Fruit fly (Drosophila melanogaster) whole organism, adult: ENCODE measurements around the gene CG9682.
A peak's percentile ranks its signal among the peaks of the same experiment; 100 is the strongest.

Experiments
- CG11617 ChIP-seq: fragments of 200-800 bp; sonication (Bioruptor generic); optimal IDR thresholded peaks from 2 replicates; lab custom pipeline; 2017; ENCODE audit warnings: mild to moderate bottlenecking, missing biosample characterization, missing genetic modification reagents, missing genetic modification characterization
- CG12768 ChIP-seq: fragments of 200-800 bp; sonication (Bioruptor generic); optimal IDR thresholded peaks from 2 replicates; lab custom pipeline; 2017; ENCODE audit warnings: missing biosample characterization, missing genetic modification characterization, mild to moderate bottlenecking, moderate library complexity, missing genetic modification reagents
- CG14711 ChIP-seq: fragments of 200-800 bp; sonication (Bioruptor generic); optimal IDR thresholded peaks from 2 replicates; lab custom pipeline; 2018; ENCODE audit warnings: missing biosample characterization, mild to moderate bottlenecking, missing genetic modification characterization, moderate library complexity
- CG1620 ChIP-seq: fragments of 200-800 bp; sonication (Bioruptor generic); optimal IDR thresholded peaks from 2 replicates; lab custom pipeline; 2016; ENCODE audit warnings: missing biosample characterization, missing genetic modification characterization
- CG33017 ChIP-seq: fragments of 200-800 bp; sonication (Bioruptor generic); optimal IDR thresholded peaks from 2 replicates; lab custom pipeline; 2018; ENCODE audit warnings: missing biosample characterization, mild to moderate bottlenecking, missing genetic modification characterization, moderate library complexity
- CG5204 ChIP-seq: fragments of 200-800 bp; sonication (Bioruptor generic); optimal IDR thresholded peaks from 2 replicates; lab custom pipeline; 2016; ENCODE audit warnings: missing biosample characterization, missing genetic modification characterization
- CG7045 ChIP-seq: fragments of 200-800 bp; sonication (Bioruptor generic); optimal IDR thresholded peaks from 2 replicates; lab custom pipeline; 2017; ENCODE audit warnings: missing biosample characterization, mild to moderate bottlenecking, missing genetic modification characterization
- CG7101 ChIP-seq: fragments of 200-800 bp; sonication (Bioruptor generic); optimal IDR thresholded peaks from 2 replicates; lab custom pipeline; 2018; ENCODE audit warnings: missing biosample characterization, mild to moderate bottlenecking, missing genetic modification characterization, moderate library complexity
- Clk ChIP-seq: fragments of 200-800 bp; sonication (Bioruptor generic); optimal IDR thresholded peaks from 2 replicates; lab custom pipeline; 2017; ENCODE audit warnings: missing biosample characterization, missing genetic modification characterization
- Crg-1 ChIP-seq: fragments of 200-800 bp; sonication (Bioruptor generic); optimal IDR thresholded peaks from 2 replicates; lab custom pipeline; 2016; ENCODE audit warnings: missing biosample characterization, missing genetic modification characterization
- Hr96 ChIP-seq: fragments of 200-800 bp; sonication (Bioruptor generic); optimal IDR thresholded peaks from 2 replicates; lab custom pipeline; 2016; ENCODE audit warnings: missing biosample characterization, missing genetic modification characterization
- Mnt ChIP-seq: fragments of 200-800 bp; sonication (Bioruptor generic); optimal IDR thresholded peaks from 2 replicates; lab custom pipeline; 2016; ENCODE audit warnings: missing biosample characterization, mild to moderate bottlenecking, missing genetic modification characterization
- bab1 ChIP-seq: fragments of 200-800 bp; sonication (Bioruptor generic); optimal IDR thresholded peaks from 3 replicates; lab custom pipeline; 2019; ENCODE audit warnings: missing biosample characterization, mild to moderate bottlenecking, missing genetic modification characterization, moderate library complexity
- cic ChIP-seq: fragments of 200-800 bp; sonication (Bioruptor generic); optimal IDR thresholded peaks from 2 replicates; lab custom pipeline; 2017; ENCODE audit warnings: missing biosample characterization, mild to moderate bottlenecking, missing genetic modification characterization, moderate library complexity
- cnc ChIP-seq, 2 experiments: fragments of >200 bp; optimal IDR thresholded peaks; 2 replicates each; lab custom pipeline; 2017
- kay ChIP-seq: fragments of 200-800 bp; sonication (Bioruptor generic); peaks from one replicate; lab custom pipeline; 2016; ENCODE audit warnings: missing biosample characterization, missing genetic modification characterization, borderline replicate concordance
- ovo ChIP-seq: fragments of 200-800 bp; sonication (Bioruptor generic); optimal IDR thresholded peaks from 2 replicates; lab custom pipeline; 2016; ENCODE audit warnings: missing biosample characterization, missing genetic modification characterization
- pad ChIP-seq: fragments of 200-800 bp; sonication (Bioruptor generic); optimal IDR thresholded peaks from 3 replicates; lab custom pipeline; 2017; ENCODE audit warnings: missing biosample characterization, missing genetic modification characterization, mild to moderate bottlenecking, moderate library complexity, missing genetic modification reagents
- tj ChIP-seq: fragments of 200-800 bp; sonication (Bioruptor generic); optimal IDR thresholded peaks from 3 replicates; lab custom pipeline; 2017; ENCODE audit warnings: missing biosample characterization, mild to moderate bottlenecking, missing genetic modification characterization, moderate library complexity
- toe ChIP-seq: fragments of 200-800 bp; sonication (Bioruptor generic); optimal IDR thresholded peaks from 2 replicates; lab custom pipeline; 2016; ENCODE audit warnings: missing biosample characterization, missing genetic modification characterization

The CG9682 gene

dm6 chr3R:30275970-30276369 is 25.2 kb downstream of the CG9682 start:
- TF ChIP-seq CG7101 (tag; lab: Kevin White, UChicago), result no peak
- no peak for TF ChIP-seq Hr96
- TF ChIP-seq cic (GFP tag; lab: Kevin White, UChicago), result no peak
- no peak for TF ChIP-seq Crg-1
- no peak for TF ChIP-seq CG11617
- no peak for TF ChIP-seq CG14711 (tag; lab: Kevin White, UChicago)
- TF ChIP-seq cnc (optimal IDR thresholded peaks at IDR 0.05; lab: Kevin White, UChicago), result no peak
- TF ChIP-seq toe, result no peak
- TF ChIP-seq pad (GFP tag; lab: Kevin White, UChicago), result no peak
- no peak for TF ChIP-seq CG12768 (GFP tag; lab: Kevin White, UChicago)
- TF ChIP-seq CG1620, result no peak
- TF ChIP-seq Clk (GFP tag; lab: Kevin White, UChicago), result no peak
- no peak for TF ChIP-seq CG7045

- peak; percentile 27 for TF ChIP-seq cic (GFP tag; lab: Kevin White, UChicago)
- TF ChIP-seq Crg-1, result peak; percentile 6
- TF ChIP-seq toe, result peak; percentile 54
- peak; percentile 16 for TF ChIP-seq Hr96
- TF ChIP-seq CG7101 (tag; lab: Kevin White, UChicago), result peak; percentile 37
- TF ChIP-seq CG12768 (GFP tag; lab: Kevin White, UChicago), result peak; percentile 21
- TF ChIP-seq CG33017 (tag; lab: Kevin White, UChicago), result no peak
- TF ChIP-seq CG1620, result peak; percentile 45
- TF ChIP-seq Clk (GFP tag; lab: Kevin White, UChicago), result no peak
- peak; percentile 31 for TF ChIP-seq bab1
- peak; percentile 46 for TF ChIP-seq ovo
- TF ChIP-seq kay (GFP tag; lab: Kevin White, UChicago), result no peak
- peak; percentile 46 for TF ChIP-seq Mnt (GFP tag; lab: Kevin White, UChicago)
- TF ChIP-seq tj (GFP tag; lab: Kevin White, UChicago), result peak; percentile 41
- peak; percentile 52 for TF ChIP-seq CG5204 (GFP tag; lab: Kevin White, UChicago)
- peak; percentile 59 for TF ChIP-seq CG11617
- peak; percentile 93 for TF ChIP-seq CG14711 (tag; lab: Kevin White, UChicago)
- TF ChIP-seq CG7045, result peak; percentile 46
- TF ChIP-seq pad (GFP tag; lab: Kevin White, UChicago), result peak; percentile 97
- no peak for TF ChIP-seq cnc (optimal IDR thresholded peaks at IDR 0.05; lab: Kevin White, UChicago)
Measured at dm6 chr3R:30276482-30277282, 26.0 kb downstream of the CG9682 start.

- TF ChIP-seq CG14711 (tag; lab: Kevin White, UChicago) (no peak), CG11617 (no peak), cnc (optimal IDR thresholded peaks at IDR 0.05; lab: Kevin White, UChicago) (no peak), Hr96 (no peak), kay (GFP tag; lab: Kevin White, UChicago) (no peak), bab1 (no peak), Crg-1 (no peak), Mnt (GFP tag; lab: Kevin White, UChicago) (peak; percentile 29), pad (GFP tag; lab: Kevin White, UChicago) (peak; percentile 71), tj (GFP tag; lab: Kevin White, UChicago) (peak; percentile 12), CG7045 (no peak), cic (GFP tag; lab: Kevin White, UChicago) (no peak), toe (no peak), CG12768 (GFP tag; lab: Kevin White, UChicago) (no peak), CG7101 (tag; lab: Kevin White, UChicago) (no peak), Clk (GFP tag; lab: Kevin White, UChicago) (no peak), CG1620 (no peak), CG33017 (tag; lab: Kevin White, UChicago) (no peak), ovo (no peak), CG5204 (GFP tag; lab: Kevin White, UChicago) (no peak)
Measured at dm6 chr3R:30277700-30278099, 27.0 kb downstream of the CG9682 start, which contains the start of gene heca. heca (plus strand) TSS chr3R:30277932.

- TF ChIP-seq CG12768 (GFP tag; lab: Kevin White, UChicago), result no peak
- TF ChIP-seq CG14711 (tag; lab: Kevin White, UChicago), result peak; percentile 26
- peak; percentile 20 for TF ChIP-seq kay (GFP tag; lab: Kevin White, UChicago)
Measured at dm6 chr3R:30280312-30280711, 29.6 kb downstream of the CG9682 start.

- TF ChIP-seq CG7101 (tag; lab: Kevin White, UChicago) (no peak), kay (GFP tag; lab: Kevin White, UChicago) (peak; percentile 58), Crg-1 (no peak), tj (GFP tag; lab: Kevin White, UChicago) (peak; percentile 96), ovo (no peak), CG7045 (no peak), pad (GFP tag; lab: Kevin White, UChicago) (no peak), bab1 (peak; percentile 31), toe (no peak)
Measured at dm6 chr3R:30281345-30282133, 30.8 kb downstream of the CG9682 start.

- TF ChIP-seq CG14711 (tag; lab: Kevin White, UChicago) (no peak), kay (GFP tag; lab: Kevin White, UChicago) (peak; percentile 94), tj (GFP tag; lab: Kevin White, UChicago) (no peak), Mnt (GFP tag; lab: Kevin White, UChicago) (no peak), Clk (GFP tag; lab: Kevin White, UChicago) (no peak), CG5204 (GFP tag; lab: Kevin White, UChicago) (no peak), CG7045 (no peak), Crg-1 (no peak), cnc (optimal IDR thresholded peaks at IDR 0.05; lab: Kevin White, UChicago) (no peak), ovo (no peak), cic (GFP tag; lab: Kevin White, UChicago) (peak; percentile 83), CG1620 (no peak), toe (peak; percentile 32), CG12768 (GFP tag; lab: Kevin White, UChicago) (no peak), bab1 (no peak), pad (GFP tag; lab: Kevin White, UChicago) (peak; percentile 1), CG33017 (tag; lab: Kevin White, UChicago) (no peak)
Measured at dm6 chr3R:30282478-30282877, 31.8 kb downstream of the CG9682 start.
